Worm (Caenorhabditis elegans) whole organism, young adult: ENCODE measurements around the gene C18D11.9.

ENCODE experiments used
- B0019.2 ChIP-seq: fragments of 200-800 bp; sonication (Bioruptor generic); conservative IDR thresholded peaks from 2 replicates; pipeline ENCODE4 v1.3.6; 2022; ENCODE audit warnings: missing genetic modification reagents, missing genetic modification characterization, missing compliant biosample characterization
- B0336.3 ChIP-seq: fragments of 200-800 bp; sonication (Bioruptor generic); IDR thresholded peaks from 2 replicates; pipeline ENCODE4 v1.3.6; 2022; ENCODE audit warnings: missing genetic modification characterization, missing compliant biosample characterization
- C06A6.2 ChIP-seq: fragments of 200-800 bp; sonication (Bioruptor generic); conservative IDR thresholded peaks from 2 replicates; pipeline ENCODE4 v1.3.6; 2022; ENCODE audit warnings: missing genetic modification characterization, missing compliant biosample characterization
- F33H1.4 ChIP-seq: fragments of 200-800 bp; sonication (Bioruptor generic); IDR thresholded peaks from 2 replicates; pipeline ENCODE4 v1.3.6; 2022; ENCODE audit warnings: missing genetic modification reagents, missing genetic modification characterization, missing compliant biosample characterization
- F39B2.1 ChIP-seq: fragments of 200-800 bp; sonication (Bioruptor generic); IDR thresholded peaks from 2 replicates; pipeline ENCODE4 v1.3.6; 2022; ENCODE audit warnings: missing genetic modification reagents, missing genetic modification characterization, missing compliant biosample characterization
- K11D2.4 ChIP-seq: fragments of 200-800 bp; sonication (Bioruptor generic); IDR thresholded peaks from 2 replicates; pipeline ENCODE4 v1.3.6; 2022; ENCODE audit warnings: missing genetic modification reagents, missing genetic modification characterization, missing compliant biosample characterization
- T07F8.4 ChIP-seq: sonication (generic microtip); optimal IDR thresholded peaks from 2 replicates; lab custom pipeline; 2016; ENCODE audit warnings: mild to moderate bottlenecking, missing genetic modification characterization, moderate library complexity, missing compliant biosample characterization
- Y53G8AR.9 ChIP-seq: fragments of 200-800 bp; sonication (Bioruptor generic); conservative IDR thresholded peaks from 2 replicates; pipeline ENCODE4 v1.3.6; 2022; ENCODE audit warnings: missing genetic modification reagents, missing genetic modification characterization, missing compliant biosample characterization
- Y56A3A.18 ChIP-seq: fragments of 200-800 bp; sonication (Bioruptor generic); IDR thresholded peaks from 2 replicates; pipeline ENCODE4 v1.3.6; 2022; ENCODE audit warnings: missing genetic modification reagents, missing genetic modification characterization, missing compliant biosample characterization
- Y67H2A.10 ChIP-seq: fragments of 200-800 bp; sonication (Bioruptor generic); conservative IDR thresholded peaks from 2 replicates; pipeline ENCODE4 v1.3.6; 2022; ENCODE audit warnings: missing genetic modification reagents, missing genetic modification characterization, missing compliant biosample characterization
- Y79H2A.3 ChIP-seq: fragments of 200-800 bp; sonication (Bioruptor generic); conservative IDR thresholded peaks from 2 replicates; pipeline ENCODE4 v1.3.6; 2022; ENCODE audit warnings: missing genetic modification reagents, missing genetic modification characterization, missing compliant biosample characterization
- Y95B8A.8 ChIP-seq: fragments of 200-800 bp; sonication (Bioruptor generic); IDR thresholded peaks from 2 replicates; pipeline ENCODE4 v1.3.6; 2022; ENCODE audit warnings: missing genetic modification reagents, missing genetic modification characterization, missing compliant biosample characterization
- aptf-3 ChIP-seq: fragments of 200-800 bp; sonication (Bioruptor generic); IDR thresholded peaks from 2 replicates; pipeline ENCODE4 v1.3.6; 2022; ENCODE audit warnings: missing genetic modification characterization, missing compliant biosample characterization
- attf-3 ChIP-seq: fragments of 200-800 bp; sonication (Bioruptor generic); conservative IDR thresholded peaks from 2 replicates; pipeline ENCODE4 v1.3.6; 2022; ENCODE audit warnings: missing genetic modification reagents, missing genetic modification characterization, missing compliant biosample characterization
- attf-5 ChIP-seq: fragments of 200-800 bp; sonication (Bioruptor generic); optimal IDR thresholded peaks from 2 replicates; lab custom pipeline; 2018; ENCODE audit warnings: mild to moderate bottlenecking, missing genetic modification characterization, missing compliant biosample characterization
- bed-2 ChIP-seq: fragments of 200-800 bp; sonication (Bioruptor generic); IDR thresholded peaks from 2 replicates; pipeline ENCODE4 v1.3.6; 2022; ENCODE audit warnings: missing genetic modification reagents, missing genetic modification characterization, missing compliant biosample characterization
- ceh-27 ChIP-seq: fragments of 200-800 bp; sonication (Bioruptor generic); optimal IDR thresholded peaks from 2 replicates; lab custom pipeline; 2018; ENCODE audit warnings: mild to moderate bottlenecking, missing genetic modification characterization, moderate library complexity, missing compliant biosample characterization
- egl-44 ChIP-seq: fragments of 200-800 bp; sonication (Bioruptor generic); IDR thresholded peaks from 2 replicates; pipeline ENCODE4 v1.3.6; 2022; ENCODE audit warnings: missing genetic modification reagents, missing genetic modification characterization, missing compliant biosample characterization
- egrh-3 ChIP-seq: fragments of 200-800 bp; sonication (Bioruptor generic); IDR thresholded peaks from 2 replicates; pipeline ENCODE4 v1.3.6; 2022; ENCODE audit warnings: missing genetic modification reagents, missing genetic modification characterization, missing compliant biosample characterization
- ets-4 ChIP-seq: fragments of 200-800 bp; sonication (Bioruptor generic); optimal IDR thresholded peaks from 2 replicates; lab custom pipeline; 2018; ENCODE audit warnings: mild to moderate bottlenecking, missing genetic modification characterization, missing compliant biosample characterization
- hlh-12 ChIP-seq: sonication (generic microtip); optimal IDR thresholded peaks from 2 replicates; lab custom pipeline; 2016; ENCODE audit warnings: missing genetic modification characterization, missing compliant biosample characterization
- hmg-20 ChIP-seq: fragments of 200-800 bp; sonication (Bioruptor generic); IDR thresholded peaks from 2 replicates; pipeline ENCODE4 v1.3.6; 2022; ENCODE audit warnings: missing genetic modification reagents, missing genetic modification characterization, missing compliant biosample characterization
- lsy-27 ChIP-seq: sonication (generic microtip); optimal IDR thresholded peaks from 2 replicates; lab custom pipeline; 2017; ENCODE audit warnings: missing genetic modification characterization, mild to moderate bottlenecking, missing compliant biosample characterization, antibody characterized with exemption, missing genotype, borderline replicate concordance; ENCODE audit not compliant: insufficient read depth
- madf-10 ChIP-seq: sonication (generic microtip); optimal IDR thresholded peaks from 2 replicates; lab custom pipeline; 2016; ENCODE audit warnings: mild to moderate bottlenecking, missing genetic modification characterization, missing compliant biosample characterization
- madf-3 ChIP-seq: fragments of 200-800 bp; sonication (Bioruptor generic); IDR thresholded peaks from 2 replicates; pipeline ENCODE4 v1.3.6; 2022; ENCODE audit warnings: missing genetic modification reagents, missing genetic modification characterization, missing compliant biosample characterization
- madf-8 ChIP-seq: fragments of 200-800 bp; sonication (Bioruptor generic); conservative IDR thresholded peaks from 2 replicates; pipeline ENCODE4 v1.3.6; 2022; ENCODE audit warnings: missing genetic modification reagents, missing genetic modification characterization, missing compliant biosample characterization
- mxl-1 ChIP-seq: sonication (generic microtip); optimal IDR thresholded peaks from 2 replicates; lab custom pipeline; 2016; ENCODE audit warnings: missing genetic modification characterization, missing compliant biosample characterization
- nhr-120 ChIP-seq: fragments of 200-800 bp; sonication (Bioruptor generic); IDR thresholded peaks from 2 replicates; pipeline ENCODE4 v1.3.6; 2022; ENCODE audit warnings: missing genetic modification characterization, missing compliant biosample characterization
- nhr-27 ChIP-seq: fragments of 200-800 bp; sonication (Bioruptor generic); optimal IDR thresholded peaks from 2 replicates; lab custom pipeline; 2018; ENCODE audit warnings: mild to moderate bottlenecking, missing genetic modification characterization, moderate library complexity, missing compliant biosample characterization
- pbrm-1 ChIP-seq: fragments of 200-800 bp; sonication (Bioruptor generic); IDR thresholded peaks from 2 replicates; pipeline ENCODE4 v1.3.6; 2022; ENCODE audit warnings: missing genetic modification reagents, missing genetic modification characterization, missing compliant biosample characterization
- rec-8 ChIP-seq, 2 experiments: sonication (generic microtip); optimal IDR thresholded peaks; 2 replicates each; lab custom pipeline; 2016; ENCODE audit warnings: mild to moderate bottlenecking in 2 of 2, missing genetic modification characterization in 2 of 2, missing genetic modification reagents in 2 of 2, missing genotype in 2 of 2, missing biosample characterization in 1 of 2, missing compliant biosample characterization in 1 of 2, moderate library complexity in 1 of 2
- rpc-1 ChIP-seq, 2 experiments: fragments of 150-350 bp in 1 of 2; sonication (generic microtip) in 1 of 2; optimal IDR thresholded peaks; 2 replicates each; lab custom pipeline; 2014 to 2018; ENCODE audit warnings: missing biosample characterization in 1 of 2, missing genetic modification characterization in 1 of 2, missing genetic modification reagents in 1 of 2, missing genotype in 1 of 2
- sdz-38 ChIP-seq: sonication (generic microtip); optimal IDR thresholded peaks from 2 replicates; lab custom pipeline; 2016; ENCODE audit warnings: missing genotype, missing genetic modification characterization, missing compliant biosample characterization
- snpc-3.4 ChIP-seq: sonication (generic microtip); optimal IDR thresholded peaks from 2 replicates; lab custom pipeline; 2017; ENCODE audit warnings: missing genetic modification characterization, mild to moderate bottlenecking, missing compliant biosample characterization, antibody characterized with exemption, moderate library complexity, missing genotype, missing genetic modification reagents
- tlf-1 ChIP-seq: fragments of 200-800 bp; sonication (Bioruptor generic); optimal IDR thresholded peaks from 2 replicates; lab custom pipeline; 2018; ENCODE audit warnings: mild to moderate bottlenecking, missing genetic modification characterization, missing compliant biosample characterization
- zfh-2 ChIP-seq: fragments of 200-800 bp; sonication (Bioruptor generic); conservative IDR thresholded peaks from 2 replicates; pipeline ENCODE4 v1.3.6; 2022; ENCODE audit warnings: missing genetic modification reagents, missing genetic modification characterization, missing compliant biosample characterization
- ztf-26 ChIP-seq: sonication (generic microtip); optimal IDR thresholded peaks from 2 replicates; lab custom pipeline; 2017; ENCODE audit warnings: missing genetic modification characterization, missing compliant biosample characterization
- ztf-6 ChIP-seq: fragments of 200-800 bp; sonication (Bioruptor generic); IDR thresholded peaks from 2 replicates; pipeline ENCODE4 v1.3.6; 2022; ENCODE audit warnings: missing genetic modification reagents, missing genetic modification characterization, missing compliant biosample characterization

The C18D11.9 gene

DNA sequence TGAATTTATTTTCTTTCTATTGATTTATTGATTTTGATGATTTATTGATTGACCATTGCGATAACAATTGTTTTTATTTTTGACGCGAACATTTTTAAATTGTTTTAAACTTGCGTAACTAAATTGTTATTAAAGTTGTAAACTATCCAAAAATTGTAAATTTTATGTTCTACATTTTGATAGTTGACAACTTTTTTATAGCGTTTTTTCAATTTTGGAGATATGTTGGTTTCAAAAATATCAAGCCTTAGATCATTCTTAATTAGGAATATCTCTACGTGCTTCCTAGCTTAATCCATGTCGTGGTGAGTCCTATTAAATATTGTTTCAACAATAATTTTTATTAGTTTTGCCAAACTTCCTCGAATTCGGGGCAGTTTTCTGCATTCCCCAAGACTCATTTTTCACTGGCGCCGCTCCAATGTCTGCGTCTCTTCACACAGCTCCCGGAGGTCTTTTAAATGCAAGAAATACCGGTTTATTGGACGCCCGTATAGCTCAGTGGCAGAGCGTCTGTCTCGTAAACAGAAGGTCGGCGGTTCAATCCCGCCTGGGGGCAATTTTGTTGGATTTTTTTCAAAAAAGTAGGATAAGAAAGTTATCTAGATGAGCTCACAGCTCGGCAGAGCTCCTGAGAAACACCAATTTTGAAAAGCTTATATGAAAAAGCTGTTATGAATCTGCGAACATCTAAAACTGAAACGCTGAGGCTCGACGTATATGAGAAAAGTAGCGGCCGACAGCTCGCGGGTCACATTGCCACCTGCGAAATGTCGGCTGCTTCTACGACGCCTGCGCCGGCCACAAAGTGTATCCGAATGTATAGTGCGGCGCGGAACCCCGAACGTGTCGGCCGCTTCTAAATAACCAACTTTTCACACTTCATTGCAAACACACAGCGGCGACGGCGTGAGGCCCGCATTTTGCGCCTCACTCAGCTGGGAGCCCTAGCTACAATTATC is 16.3 kb upstream of the C18D11.9 start, which contains the start of gene C24H11.2 (continued):
- 0 out of 2 replicates have a peak, but pooled peaks have one; percentile 39 for TF ChIP-seq K11D2.4 (GFP tag; lab: Robert Waterston, UW)
- TF ChIP-seq Y67H2A.10, result 0 out of 2 replicates have a peak, but pooled peaks have one; percentile 12
- TF ChIP-seq egl-44 (GFP tag; lab: Robert Waterston, UW), result peak; percentile 82; the same call in 1 of the 2 replicates
- TF ChIP-seq nhr-27 (tag; lab: Kevin White, UChicago), result peak; percentile 79
- TF ChIP-seq ztf-26, result peak; percentile 69
- peak; percentile 50 for TF ChIP-seq mxl-1
- TF ChIP-seq B0336.3 (GFP tag; lab: Robert Waterston, UW), result peak; percentile 71
- TF ChIP-seq madf-3, result 0 out of 2 replicates have a peak, but pooled peaks have one; percentile 18
- 0 out of 2 replicates have a peak, but pooled peaks have one; percentile 17 for TF ChIP-seq bed-2 (GFP tag; lab: Robert Waterston, UW)
- TF ChIP-seq, all 124 proteins: peak for 67; not testable (repeated sequence) for 57

ce11 chrIII:11794389-11794788 is 14.5 kb upstream of the C18D11.9 start:
- no peak for TF ChIP-seq sdz-38 (tag; lab: Kevin White, UChicago)
- TF ChIP-seq Y53G8AR.9, result no peak
- TF ChIP-seq snpc-3.4 (tag; lab: Kevin White, UChicago), result no peak
- TF ChIP-seq lsy-27 (tag; lab: Kevin White, UChicago), result no peak
- TF ChIP-seq egrh-3 (GFP tag; lab: Robert Waterston, UW), result peak; percentile 28; the same call in 1 of the 2 replicates
- TF ChIP-seq Y95B8A.8 (GFP tag; lab: Robert Waterston, UW), result no peak
- no peak for TF ChIP-seq pbrm-1 (GFP tag; lab: Robert Waterston, UW)
- no peak for TF ChIP-seq attf-3 (GFP tag; lab: Robert Waterston, UW)
- peak; percentile 80 for TF ChIP-seq zfh-2
- TF ChIP-seq madf-10 (tag; lab: Kevin White, UChicago), result no peak

ce11 chrIII:11795448-11795847 is 13.5 kb upstream of the C18D11.9 start, which contains the start of gene twk-39:
Gene twk-39 (plus strand): TSS chrIII:11795748.
- TF ChIP-seq T07F8.4 (tag; lab: Kevin White, UChicago) (no peak), F39B2.1 (GFP tag; lab: Robert Waterston, UW) (no peak), aptf-3 (GFP tag; lab: Robert Waterston, UW) (no peak), rpc-1 (optimal IDR thresholded peaks at IDR 0.05; lab: Kevin White, UChicago) (no peak), rpc-1 (tag; optimal IDR thresholded peaks at IDR 0.05; lab: Kevin White, UChicago) (no peak), ztf-6 (GFP tag; lab: Robert Waterston, UW) (no peak), ceh-27 (GFP tag; lab: Kevin White, UChicago) (no peak), madf-8 (no peak), Y56A3A.18 (GFP tag; lab: Robert Waterston, UW) (no peak), ets-4 (GFP tag; lab: Kevin White, UChicago) (no peak), Y79H2A.3 (GFP tag; lab: Robert Waterston, UW) (no peak), nhr-120 (GFP tag; lab: Robert Waterston, UW) (no peak), F33H1.4 (GFP tag; lab: Robert Waterston, UW) (no peak), attf-5 (GFP tag; lab: Kevin White, UChicago) (no peak), tlf-1 (GFP tag; lab: Kevin White, UChicago) (no peak), rec-8 (tag; optimal IDR thresholded peaks at IDR 0.05; lab: Kevin White, UChicago) (no peak), C06A6.2 (GFP tag; lab: Robert Waterston, UW) (no peak), hmg-20 (GFP tag; lab: Robert Waterston, UW) (no peak), B0019.2 (GFP tag; lab: Robert Waterston, UW) (no peak), hlh-12 (tag; lab: Kevin White, UChicago) (no peak)
